Fruit fly (Drosophila melanogaster) whole organism, prepupa: ENCODE results near the gene NC2beta.

Experiments used
- Met ChIP-seq: fragments of 200-800 bp; sonication (Bioruptor generic); optimal IDR thresholded peaks from 3 replicates; lab custom pipeline; 2016; ENCODE audit warnings: missing biosample characterization, missing genetic modification characterization
- acj6 ChIP-seq: fragments of 200-800 bp; sonication (Bioruptor generic); optimal IDR thresholded peaks from 3 replicates; lab custom pipeline; 2016; ENCODE audit warnings: missing biosample characterization, missing genetic modification characterization

- TF ChIP-seq Met (no peak), acj6 (GFP tag; lab: Kevin White, UChicago) (peak; percentile 74)
Measured at dm6 chr2L:15009703-15010102, 2.1 kb downstream of the NC2beta start, which contains the start of the genes THG and Rnmt.
